Fruit fly (Drosophila melanogaster): ENCODE data around the gene Nhe3.

Gene Nhe3

dm6 chr2L:6701409-6702199 is 17.4 kb upstream of the Nhe3 start (continued):
- TF ChIP-seq Hr51 (GFP tag; optimal IDR thresholded peaks at IDR 0.05) (peak in 1 of 2 experiments; percentile 4), TFAM (GFP tag; optimal IDR thresholded peaks at IDR 0.05) (no peak), D (optimal IDR thresholded peaks at IDR 0.05) (no peak), D (GFP tag; optimal IDR thresholded peaks at IDR 0.05) (no peak), nau (GFP tag; optimal IDR thresholded peaks at IDR 0.05) (no peak), CG2199 (GFP tag; IDR thresholded peaks at IDR 0.05) (0 out of 3 replicates have a peak, but pooled peaks have one; percentile 28), gem (tag; optimal IDR thresholded peaks at IDR 0.05) (peak; percentile 37), lilli (GFP tag; optimal IDR thresholded peaks at IDR 0.05) (no peak), CG10543 (GFP tag; optimal IDR thresholded peaks at IDR 0.05) (no peak), CG12942 (GFP tag; optimal IDR thresholded peaks at IDR 0.05) (no peak), Optix (GFP tag; IDR thresholded peaks at IDR 0.05) (no peak), Blimp-1 (GFP tag; optimal IDR thresholded peaks at IDR 0.05) (peak; percentile 48), Rx (GFP tag; IDR thresholded peaks at IDR 0.05) (0 out of 2 replicates have a peak, but pooled peaks have one; percentile 14), Oli (tag; optimal IDR thresholded peaks at IDR 0.05) (peak; percentile 2), Bgb (GFP tag; IDR thresholded peaks at IDR 0.05; ENCODE audit: partially characterized antibody) (no peak), cas (GFP tag; IDR thresholded peaks at IDR 0.05) (no peak), CG17359 (tag; optimal IDR thresholded peaks at IDR 0.05) (peak; percentile 31)

dm6 chr2L:6700742-6701141 is 16.6 kb upstream of the Nhe3 start:
- TF ChIP-seq HLHmδ (GFP tag; optimal IDR thresholded peaks at IDR 0.05) (peak; percentile 2), cg (GFP tag; optimal IDR thresholded peaks at IDR 0.05) (no peak), esg (GFP tag; conservative IDR thresholded peaks at IDR 0.05) (no peak), Sin3A (optimal IDR thresholded peaks at IDR 0.05) (no peak), Rx (GFP tag; IDR thresholded peaks at IDR 0.05) (no peak), grn (GFP tag; optimal IDR thresholded peaks at IDR 0.05) (peak; percentile 14), CG6254 (GFP tag; optimal IDR thresholded peaks at IDR 0.05) (no peak), E2f2 (GFP tag; IDR thresholded peaks at IDR 0.05) (no peak), CG15011 (GFP tag; optimal IDR thresholded peaks at IDR 0.05) (peak; percentile 45), Bdp1 (GFP tag; optimal IDR thresholded peaks at IDR 0.05) (peak; percentile 55), CG7786 (GFP tag; optimal IDR thresholded peaks at IDR 0.05) (no peak), gem (tag; optimal IDR thresholded peaks at IDR 0.05) (peak; percentile 55), CG17829 (tag; optimal IDR thresholded peaks at IDR 0.05) (no peak), seq (GFP tag; IDR thresholded peaks at IDR 0.05) (no peak), vnd (GFP tag; IDR thresholded peaks at IDR 0.05; ENCODE audit: partially characterized antibody) (no peak), Fer1 (GFP tag; optimal IDR thresholded peaks at IDR 0.05) (no peak), CG10147 (GFP tag; optimal IDR thresholded peaks at IDR 0.05) (no peak), CG17361 (GFP tag; IDR thresholded peaks at IDR 0.05) (no peak), Lpt (GFP tag; optimal IDR thresholded peaks at IDR 0.05) (no peak), Side (GFP tag; optimal IDR thresholded peaks at IDR 0.05) (peak; percentile 40), pnt (GFP tag; optimal IDR thresholded peaks at IDR 0.05) (peak; percentile 6), Sry-δ (GFP tag; optimal IDR thresholded peaks at IDR 0.05) (no peak), CG16779 (GFP tag; IDR thresholded peaks at IDR 0.05) (no peak), CG18619 (GFP tag; optimal IDR thresholded peaks at IDR 0.05) (peak; percentile 19), CG7839 (tag; optimal IDR thresholded peaks at IDR 0.05) (peak; percentile 11), usp (GFP tag; optimal IDR thresholded peaks at IDR 0.05) (no peak), gt (GFP tag; IDR thresholded peaks at IDR 0.05) (no peak), Atf-2 (GFP tag; optimal IDR thresholded peaks at IDR 0.05) (no peak), Dad (GFP tag; optimal IDR thresholded peaks at IDR 0.05) (no peak), luna (GFP tag; optimal IDR thresholded peaks at IDR 0.05) (no peak), NfI (GFP tag; optimal IDR thresholded peaks at IDR 0.05) (no peak), ken (GFP tag; IDR thresholded peaks at IDR 0.05) (no peak), trh (GFP tag; optimal IDR thresholded peaks at IDR 0.05) (no peak), Dek (tag; optimal IDR thresholded peaks at IDR 0.05) (no peak), CG33213 (GFP tag; optimal IDR thresholded peaks at IDR 0.05) (peak; percentile 20)
